Fruit fly (Drosophila melanogaster) whole organism: ENCODE results near the gene CG46462.

Experiments used
- CG8478 ChIP-seq: fragments of >200 bp; optimal IDR thresholded peaks from 2 replicates; lab custom pipeline; 2018; ENCODE audit warnings: inconsistent platforms
- Dll ChIP-seq: fragments of >200 bp; optimal IDR thresholded peaks from 2 replicates; lab custom pipeline; 2017
- pan ChIP-seq: fragments of >200 bp; optimal IDR thresholded peaks from 2 replicates; lab custom pipeline; 2017
- psq ChIP-seq: fragments of >200 bp; optimal IDR thresholded peaks from 2 replicates; lab custom pipeline; 2017
- usp ChIP-seq: fragments of >200 bp; optimal IDR thresholded peaks from 2 replicates; lab custom pipeline; 2017; ENCODE audit warnings: missing biosample characterization, missing genetic modification characterization, mixed read lengths

DNA sequence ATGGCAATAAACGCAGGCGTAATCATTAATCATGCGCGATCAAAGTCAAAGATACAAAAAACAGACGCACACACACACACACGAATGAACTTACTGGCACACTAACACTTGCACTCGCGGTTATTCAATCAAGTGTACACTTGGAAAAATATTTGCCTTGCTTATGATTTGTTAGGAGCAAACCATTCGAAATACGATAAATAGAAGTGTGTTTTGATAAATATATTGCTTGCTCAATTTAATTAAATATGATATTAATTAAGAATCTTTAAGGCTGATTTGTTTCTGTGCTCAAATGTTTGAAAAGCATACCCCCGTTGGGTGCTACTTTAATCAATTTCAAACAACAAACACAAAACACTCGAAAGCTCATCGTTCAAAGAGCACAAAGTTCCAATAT lies 14.0 kb downstream of the CG46462 start:
- TF ChIP-seq psq (lab: Kevin White, UChicago) (no peak), usp (GFP tag; lab: Kevin White, UChicago) (no peak), Dll (lab: Kevin White, UChicago) (no peak), pan (lab: Kevin White, UChicago) (no peak), CG8478 (lab: Kevin White, UChicago) (no peak)
